Worm (Caenorhabditis elegans) whole organism, L4 larva: ENCODE results near the gene ubc-8.

Source experiments
- aha-1 ChIP-seq: fragments of 150-350 bp; peaks from one replicate; lab custom pipeline; 2014; ENCODE audit warnings: missing biosample characterization, missing genetic modification characterization
- ama-1 ChIP-seq: fragments of 150-350 bp; optimal IDR thresholded peaks from 2 replicates; lab custom pipeline; 2014; ENCODE audit warnings: inconsistent platforms, mixed read lengths
- dmd-6 ChIP-seq: fragments of 200-800 bp; sonication (Bioruptor generic); IDR thresholded peaks from 2 replicates; pipeline ENCODE4 v1.3.6; 2022; ENCODE audit warnings: missing genetic modification reagents, missing genetic modification characterization, missing compliant biosample characterization
- dmd-8 ChIP-seq: fragments of 200-800 bp; sonication (Bioruptor generic); IDR thresholded peaks from 2 replicates; pipeline ENCODE4 v1.3.6; 2022; ENCODE audit warnings: missing genetic modification characterization, missing compliant biosample characterization
- egl-27 ChIP-seq: sonication (generic microtip); optimal IDR thresholded peaks from 3 replicates; lab custom pipeline; 2017; ENCODE audit warnings: missing biosample characterization, missing genetic modification reagents, missing genetic modification characterization
- lin-13 ChIP-seq: fragments of 150-350 bp; optimal IDR thresholded peaks from 2 replicates; lab custom pipeline; 2014; ENCODE audit warnings: missing biosample characterization, missing genetic modification reagents, missing genetic modification characterization
- madf-9 ChIP-seq: fragments of 200-800 bp; sonication (Bioruptor generic); conservative IDR thresholded peaks from 2 replicates; pipeline ENCODE4 v1.3.6; 2022; ENCODE audit warnings: missing genetic modification reagents, missing genetic modification characterization, missing compliant biosample characterization
- nhr-41 ChIP-seq: fragments of 200-800 bp; sonication (Bioruptor generic); IDR thresholded peaks from 2 replicates; pipeline ENCODE4 v1.3.6; 2022; ENCODE audit warnings: missing genetic modification reagents, missing genetic modification characterization, missing compliant biosample characterization
- snpc-4 ChIP-seq: fragments of 150-350 bp; optimal IDR thresholded peaks from 2 replicates; lab custom pipeline; 2014; ENCODE audit warnings: missing biosample characterization, missing genetic modification characterization
- zag-1 ChIP-seq: fragments of 150-350 bp; optimal IDR thresholded peaks from 2 replicates; lab custom pipeline; 2014; ENCODE audit warnings: missing biosample characterization, missing genetic modification characterization

DNA sequence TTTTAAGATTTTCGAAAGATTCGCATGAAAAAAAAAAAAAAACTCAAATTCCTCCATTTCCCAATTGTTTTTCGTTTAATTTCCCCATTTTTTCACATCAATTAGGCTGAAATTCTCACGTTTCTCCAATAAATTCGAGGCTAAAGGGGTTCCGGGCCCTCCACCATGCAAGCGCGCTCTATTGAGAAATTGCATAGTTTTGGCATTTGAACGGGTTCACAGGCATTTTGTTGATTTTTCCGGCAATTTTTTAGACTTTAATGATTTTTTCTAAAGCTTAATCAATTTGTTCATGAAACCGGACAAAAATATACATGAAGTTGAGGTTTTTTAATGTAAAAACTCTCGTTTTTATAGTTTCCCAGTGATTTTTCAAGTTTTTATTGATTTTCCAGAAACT lies 40.9 kb downstream of the ubc-8 start:
- TF ChIP-seq zag-1 (tag; lab: Kevin White, UChicago): no peak
- no peak for TF ChIP-seq lin-13 (GFP tag; lab: Kevin White, UChicago)
- TF ChIP-seq nhr-41 (GFP tag; lab: Robert Waterston, UW): no peak
- no peak for TF ChIP-seq ama-1 (lab: Kevin White, UChicago)
- TF ChIP-seq snpc-4 (tag; lab: Kevin White, UChicago): no peak
- TF ChIP-seq dmd-8 (GFP tag; lab: Robert Waterston, UW): no peak
- no peak for TF ChIP-seq dmd-6
- no peak for TF ChIP-seq egl-27 (tag; lab: Kevin White, UChicago)
- TF ChIP-seq aha-1 (tag; lab: Kevin White, UChicago): no peak
- TF ChIP-seq madf-9: no peak
